Fruit fly (Drosophila melanogaster): ENCODE results near the gene CG42762.

CG42762 gene

DNA sequence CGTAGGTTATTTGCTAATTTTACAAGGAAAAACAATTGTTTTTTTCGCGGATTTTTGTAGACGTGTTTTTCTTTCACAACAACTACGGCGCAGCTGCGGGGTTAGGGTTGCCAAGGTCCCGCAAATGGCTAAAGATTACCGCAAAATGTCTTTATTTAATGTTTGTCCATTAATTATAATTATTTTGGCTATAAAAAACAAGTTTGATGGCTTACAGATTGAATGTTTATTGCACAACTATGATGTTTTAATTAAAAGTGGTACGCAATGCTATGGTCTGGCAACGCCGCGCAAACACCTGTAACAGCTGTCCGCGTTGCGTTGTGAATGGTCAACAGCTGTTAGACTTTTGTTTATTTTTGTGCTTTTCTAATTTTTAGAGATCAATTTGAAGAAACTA, 12.8 kb upstream of the CG42762 start (continued):
- no peak for TF ChIP-seq fd85E (GFP tag; optimal IDR thresholded peaks at IDR 0.05)
- peak; percentile 79 for TF ChIP-seq eg (GFP tag; IDR thresholded peaks at IDR 0.05)
- peak; percentile 12 for TF ChIP-seq CG6276 (GFP tag; optimal IDR thresholded peaks at IDR 0.05)
- TF ChIP-seq Eip93F (GFP tag; optimal IDR thresholded peaks at IDR 0.05): no peak
- TF ChIP-seq CG6808 (GFP tag; optimal IDR thresholded peaks at IDR 0.05): no peak
- TF ChIP-seq CG4318 (GFP tag; optimal IDR thresholded peaks at IDR 0.05): peak; percentile 32
- peak in 1 of 2 experiments; percentile 26 for TF ChIP-seq ss (GFP tag; optimal IDR thresholded peaks at IDR 0.05)
- peak; percentile 47 for TF ChIP-seq Ets96B (tag; optimal IDR thresholded peaks at IDR 0.05)
- peak; percentile 37 for TF ChIP-seq CG11902 (GFP tag; optimal IDR thresholded peaks at IDR 0.05)
- TF ChIP-seq CG7368 (GFP tag; optimal IDR thresholded peaks at IDR 0.05): peak; percentile 55
- peak; percentile 48 for TF ChIP-seq dac (GFP tag; optimal IDR thresholded peaks at IDR 0.05)
- TF ChIP-seq Eip78C (GFP tag): peak; percentile 92
- peak; percentile 61 for TF ChIP-seq achi (GFP tag; optimal IDR thresholded peaks at IDR 0.05)
- TF ChIP-seq Sox15 (GFP tag; optimal IDR thresholded peaks at IDR 0.05): peak; percentile 40
- peak; percentile 71 for TF ChIP-seq Hr39 (GFP tag; optimal IDR thresholded peaks at IDR 0.05)
- peak; percentile 27 for TF ChIP-seq CG6792 (GFP tag; optimal IDR thresholded peaks at IDR 0.05)
- peak; percentile 59 for TF ChIP-seq CG34406 (GFP tag; optimal IDR thresholded peaks at IDR 0.05)
- TF ChIP-seq CG10631 (GFP tag; optimal IDR thresholded peaks at IDR 0.05): peak; percentile 58
- TF ChIP-seq Smox (GFP tag; optimal IDR thresholded peaks at IDR 0.05): no peak
- TF ChIP-seq CG8632 (GFP tag; optimal IDR thresholded peaks at IDR 0.05): peak; percentile 10
- peak; percentile 88 for TF ChIP-seq Sox14 (GFP tag; optimal IDR thresholded peaks at IDR 0.05)
- peak; percentile 73 for TF ChIP-seq svp (GFP tag)
- peak; percentile 27; the same call in 1 of the 3 replicates for TF ChIP-seq CG8119 (GFP tag; IDR thresholded peaks at IDR 0.05)
- peak; percentile 74 for TF ChIP-seq topi (GFP tag; optimal IDR thresholded peaks at IDR 0.05)

DNA sequence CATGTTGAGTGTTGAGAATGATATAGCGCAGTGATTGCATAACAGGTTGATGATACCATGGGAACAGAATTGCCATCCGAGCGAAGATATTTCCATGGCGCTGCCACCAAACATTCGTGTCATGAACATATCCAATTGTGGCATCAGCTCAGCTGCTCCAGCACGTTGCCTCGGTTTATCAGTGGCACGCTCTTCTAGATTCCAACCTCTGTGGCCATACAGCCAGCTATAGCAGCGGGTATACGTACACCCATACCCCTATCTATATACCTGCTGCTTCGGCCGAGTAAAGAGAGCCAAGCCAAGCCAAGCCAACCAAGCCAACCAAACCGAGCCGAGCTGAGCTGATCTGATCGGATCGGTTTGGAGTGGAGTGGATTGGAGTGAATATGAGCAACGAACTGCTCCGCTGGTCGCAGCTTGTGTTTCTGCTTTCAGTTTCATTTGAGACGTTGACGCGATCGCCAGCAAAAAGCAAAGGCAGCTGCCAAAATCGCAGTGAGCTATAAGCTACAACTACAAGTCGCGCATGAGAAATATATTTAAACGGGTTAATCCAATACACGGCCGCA, 4.8 kb upstream of the CG42762 start:
- TF ChIP-seq fd85E (GFP tag; optimal IDR thresholded peaks at IDR 0.05): no peak
- no peak for TF ChIP-seq CG8319 (GFP tag; optimal IDR thresholded peaks at IDR 0.05)
- no peak for TF ChIP-seq Sox102F (GFP tag; optimal IDR thresholded peaks at IDR 0.05)
- peak; percentile 91 for TF ChIP-seq Blimp-1 (GFP tag; optimal IDR thresholded peaks at IDR 0.05)
- no peak for TF ChIP-seq OdsH (GFP tag; optimal IDR thresholded peaks at IDR 0.05)
- TF ChIP-seq CG10669 (GFP tag; optimal IDR thresholded peaks at IDR 0.05): no peak
- TF ChIP-seq CG6276 (GFP tag; optimal IDR thresholded peaks at IDR 0.05): no peak
- TF ChIP-seq CG11902 (GFP tag; optimal IDR thresholded peaks at IDR 0.05): no peak
- peak; percentile 17 for TF ChIP-seq dsx (GFP tag; optimal IDR thresholded peaks at IDR 0.05; ENCODE audit: poor library complexity, severe bottlenecking)
- no peak for TF ChIP-seq CG3919 (GFP tag; optimal IDR thresholded peaks at IDR 0.05)
- no peak for TF ChIP-seq Hr38 (GFP tag; optimal IDR thresholded peaks at IDR 0.05)
- no peak for TF ChIP-seq CG32006 (GFP tag; optimal IDR thresholded peaks at IDR 0.05)
- no peak for TF ChIP-seq CG8632 (GFP tag; optimal IDR thresholded peaks at IDR 0.05)
- TF ChIP-seq lz (GFP tag; optimal IDR thresholded peaks at IDR 0.05): no peak
- no peak for TF ChIP-seq Sox14 (GFP tag; optimal IDR thresholded peaks at IDR 0.05)
- TF ChIP-seq pdm3 (GFP tag; optimal IDR thresholded peaks at IDR 0.05): no peak
- peak; percentile 36 for TF ChIP-seq vri (GFP tag; optimal IDR thresholded peaks at IDR 0.05)
- TF ChIP-seq net (GFP tag; optimal IDR thresholded peaks at IDR 0.05): peak; percentile 29
- TF ChIP-seq CG11294 (GFP tag; IDR thresholded peaks at IDR 0.05): no peak
- TF ChIP-seq cyc (GFP tag; optimal IDR thresholded peaks at IDR 0.05): no peak
- TF ChIP-seq CG6854 (GFP tag; optimal IDR thresholded peaks at IDR 0.05): peak; percentile 40
- TF ChIP-seq CG11762 (GFP tag; optimal IDR thresholded peaks at IDR 0.05; ENCODE audit: insufficient read depth): no peak
- TF ChIP-seq Ets96B (tag; optimal IDR thresholded peaks at IDR 0.05): no peak
- TF ChIP-seq ss (GFP tag; optimal IDR thresholded peaks at IDR 0.05): peak; percentile 44 to 59
- TF ChIP-seq Ets21C (GFP tag; optimal IDR thresholded peaks at IDR 0.05): no peak
- no peak for TF ChIP-seq salr (GFP tag; optimal IDR thresholded peaks at IDR 0.05)
- no peak for TF ChIP-seq Hr39 (GFP tag; optimal IDR thresholded peaks at IDR 0.05)
- TF ChIP-seq Gug (GFP tag; IDR thresholded peaks at IDR 0.05): no peak
- no peak for TF ChIP-seq topi (GFP tag; optimal IDR thresholded peaks at IDR 0.05)
- TF ChIP-seq CG8119 (GFP tag; IDR thresholded peaks at IDR 0.05): no peak
- no peak for TF ChIP-seq Met (GFP tag; optimal IDR thresholded peaks at IDR 0.05)
- no peak for TF ChIP-seq fd59A (GFP tag; optimal IDR thresholded peaks at IDR 0.05)
- no peak for TF ChIP-seq CG7368 (GFP tag; optimal IDR thresholded peaks at IDR 0.05)
- no peak for TF ChIP-seq fkh (GFP tag; optimal IDR thresholded peaks at IDR 0.05)
- TF ChIP-seq CG6163 (GFP tag; IDR thresholded peaks at IDR 0.05): peak; percentile 48; the same call in 2 of the 3 replicates
- no peak for TF ChIP-seq CG16779 (tag; optimal IDR thresholded peaks at IDR 0.05)
